Fruit fly (Drosophila melanogaster) whole organism, embryonic: ENCODE results near the gene Iyd.
A peak's percentile ranks its signal among the peaks of the same experiment; 100 is the strongest.

Experiments
- Abd-B ChIP-seq: fragments of 200-800 bp; sonication (Bioruptor generic); optimal IDR thresholded peaks from 2 replicates; lab custom pipeline; 2018; ENCODE audit warnings: missing biosample characterization, mild to moderate bottlenecking, missing genetic modification characterization, moderate library complexity
- Aef1 ChIP-seq: fragments of 200-800 bp; sonication (Bioruptor generic); IDR thresholded peaks from 3 replicates; pipeline ENCODE4 v1.3.6; 2022; ENCODE audit warnings: missing biosample characterization, missing genetic modification characterization
- BEAF-32 ChIP-seq: fragments of 200-800 bp; sonication (Bioruptor generic); optimal IDR thresholded peaks from 3 replicates; lab custom pipeline; 2017; ENCODE audit warnings: missing biosample characterization, missing genetic modification characterization, mild to moderate bottlenecking, moderate library complexity, missing genetic modification reagents
- Bdp1 ChIP-seq: fragments of 200-800 bp; sonication (Bioruptor generic); optimal IDR thresholded peaks from 3 replicates; lab custom pipeline; 2016; ENCODE audit warnings: missing biosample characterization, missing genetic modification characterization
- Bteb2 ChIP-seq: fragments of 200-800 bp; sonication (Bioruptor generic); optimal IDR thresholded peaks from 2 replicates; lab custom pipeline; 2016; ENCODE audit warnings: missing biosample characterization, missing genetic modification characterization
- CG10959 ChIP-seq: fragments of 200-800 bp; sonication (Bioruptor generic); IDR thresholded peaks from 2 replicates; pipeline ENCODE4 v1.3.6; 2022; ENCODE audit warnings: missing biosample characterization, missing genetic modification characterization
- CG10979 ChIP-seq: fragments of 200-800 bp; sonication (Bioruptor generic); optimal IDR thresholded peaks from 2 replicates; lab custom pipeline; 2018; ENCODE audit warnings: missing biosample characterization, mild to moderate bottlenecking, missing genetic modification characterization, moderate library complexity
- CG11093 ChIP-seq: fragments of 200-800 bp; sonication (Bioruptor generic); IDR thresholded peaks from 3 replicates; pipeline ENCODE4 v1.3.6; 2022; ENCODE audit warnings: missing biosample characterization, missing genetic modification characterization
- CG11456 ChIP-seq: fragments of 200-800 bp; sonication (Bioruptor generic); IDR thresholded peaks from 3 replicates; pipeline ENCODE4 v1.3.6; 2022; ENCODE audit warnings: missing biosample characterization, missing genetic modification characterization
- CG1647 ChIP-seq: fragments of 200-800 bp; sonication (Bioruptor generic); optimal IDR thresholded peaks from 3 replicates; lab custom pipeline; 2016; ENCODE audit warnings: missing biosample characterization, missing genetic modification characterization
- CG16863 ChIP-seq: fragments of 200-800 bp; sonication (Bioruptor generic); optimal IDR thresholded peaks from 3 replicates; lab custom pipeline; 2016; ENCODE audit warnings: missing biosample characterization, missing genetic modification characterization
- CG17612 ChIP-seq: fragments of 200-800 bp; sonication (Bioruptor generic); IDR thresholded peaks from 2 replicates; pipeline ENCODE4 v1.3.6; 2022; ENCODE audit warnings: missing biosample characterization, missing genetic modification characterization
- CG17912 ChIP-seq: fragments of 200-800 bp; sonication (Bioruptor generic); optimal IDR thresholded peaks from 2 replicates; lab custom pipeline; 2018; ENCODE audit warnings: missing biosample characterization, mild to moderate bottlenecking, missing genetic modification characterization
- CG2116 ChIP-seq: fragments of 200-800 bp; sonication (Bioruptor generic); optimal IDR thresholded peaks from 3 replicates; lab custom pipeline; 2018; ENCODE audit warnings: missing biosample characterization, mild to moderate bottlenecking, missing genetic modification characterization
- CG30020 ChIP-seq: fragments of 200-800 bp; optimal IDR thresholded peaks from 2 replicates; lab custom pipeline; 2019; ENCODE audit warnings: missing biosample characterization, mild to moderate bottlenecking, missing genetic modification characterization, moderate library complexity
- CG32532 ChIP-seq: fragments of 200-800 bp; sonication (Bioruptor generic); IDR thresholded peaks from 2 replicates; pipeline ENCODE4 v1.3.6; 2022; ENCODE audit warnings: missing biosample characterization, missing genetic modification characterization
- CG34422 ChIP-seq: fragments of 200-800 bp; sonication (Bioruptor generic); IDR thresholded peaks from 3 replicates; pipeline ENCODE4 v1.3.6; 2022; ENCODE audit warnings: missing biosample characterization, missing genetic modification characterization
- CG7928 ChIP-seq: fragments of 200-800 bp; sonication (Bioruptor generic); optimal IDR thresholded peaks from 2 replicates; lab custom pipeline; 2017; ENCODE audit warnings: missing biosample characterization, mild to moderate bottlenecking, missing genetic modification characterization
- CG8359 ChIP-seq: fragments of 200-800 bp; sonication (Bioruptor generic); optimal IDR thresholded peaks from 2 replicates; lab custom pipeline; 2017; ENCODE audit warnings: missing biosample characterization, mild to moderate bottlenecking, missing genetic modification characterization, borderline replicate concordance
- CG8388 ChIP-seq: fragments of 200-800 bp; sonication (Bioruptor generic); optimal IDR thresholded peaks from 2 replicates; lab custom pipeline; 2019; ENCODE audit warnings: missing biosample characterization, mild to moderate bottlenecking, missing genetic modification characterization, moderate library complexity
- CG9215 ChIP-seq: fragments of 200-800 bp; sonication (Bioruptor generic); IDR thresholded peaks from 2 replicates; pipeline ENCODE4 v1.3.6; 2022; ENCODE audit warnings: missing biosample characterization, missing genetic modification characterization
- CG9437 ChIP-seq: fragments of 200-800 bp; sonication (Bioruptor generic); optimal IDR thresholded peaks from 2 replicates; lab custom pipeline; 2018; ENCODE audit warnings: missing biosample characterization, mild to moderate bottlenecking, missing genetic modification characterization
- CrebB ChIP-seq: fragments of 200-800 bp; sonication (Bioruptor generic); optimal IDR thresholded peaks from 3 replicates; lab custom pipeline; 2018; ENCODE audit warnings: missing biosample characterization, mild to moderate bottlenecking, missing genetic modification characterization
- Dad ChIP-seq: fragments of 200-800 bp; sonication (Bioruptor generic); optimal IDR thresholded peaks from 3 replicates; lab custom pipeline; 2016; ENCODE audit warnings: missing biosample characterization, missing genetic modification characterization
- H15 ChIP-seq: fragments of 200-800 bp; sonication (Bioruptor generic); IDR thresholded peaks from 3 replicates; pipeline ENCODE4 v1.3.6; 2022; ENCODE audit warnings: missing biosample characterization, missing genetic modification characterization
- HLHmδ ChIP-seq: fragments of 200-800 bp; sonication (Bioruptor generic); optimal IDR thresholded peaks from 2 replicates; lab custom pipeline; 2018; ENCODE audit warnings: missing biosample characterization, mild to moderate bottlenecking, missing genetic modification characterization, moderate library complexity
- Lhr ChIP-seq: fragments of 200-800 bp; sonication (Bioruptor generic); optimal IDR thresholded peaks from 3 replicates; lab custom pipeline; 2017; ENCODE audit warnings: mild to moderate bottlenecking, missing biosample characterization, missing genetic modification reagents, missing genetic modification characterization
- Meics ChIP-seq: fragments of 200-800 bp; sonication (Bioruptor generic); optimal IDR thresholded peaks from 2 replicates; lab custom pipeline; 2017; ENCODE audit warnings: missing biosample characterization, mild to moderate bottlenecking, missing genetic modification characterization
- Rfx ChIP-seq: fragments of 200-800 bp; sonication (Bioruptor generic); IDR thresholded peaks from 2 replicates; pipeline ENCODE4 v1.3.6; 2022; ENCODE audit warnings: missing biosample characterization, missing genetic modification characterization
- Tbp ChIP-seq: fragments of >200 bp; optimal IDR thresholded peaks from 2 replicates; lab custom pipeline; 2018; ENCODE audit warnings: missing biosample characterization, missing genetic modification characterization
- Trl ChIP-seq, 3 experiments: fragments of >200 bp in 2 of 3; fragments of 200-800 bp in 1 of 3; sonication (Bioruptor generic) in 1 of 3; optimal IDR thresholded peaks; 2 replicates in 1 of 3; 3 replicates in 2 of 3; lab custom pipeline; 2016 to 2017; ENCODE audit warnings: missing biosample characterization in 1 of 3, missing genetic modification characterization in 1 of 3
- amos ChIP-seq: fragments of 200-800 bp; sonication (Bioruptor generic); IDR thresholded peaks from 2 replicates; pipeline ENCODE4 v1.3.6; 2022; ENCODE audit warnings: missing biosample characterization, missing genetic modification characterization; ENCODE audit not compliant: partially characterized antibody
- dpn ChIP-seq, 2 experiments: fragments of 200-800 bp; sonication (Bioruptor generic); optimal IDR thresholded peaks; 3 replicates each; lab custom pipeline; 2016; ENCODE audit warnings: missing biosample characterization in 2 of 2, missing genetic modification characterization in 2 of 2
- dysf ChIP-seq: fragments of 200-800 bp; sonication (Bioruptor generic); IDR thresholded peaks from 3 replicates; pipeline ENCODE4 v1.3.6; 2022; ENCODE audit warnings: missing biosample characterization, missing genetic modification characterization
- ewg ChIP-seq: fragments of 200-800 bp; sonication (Bioruptor generic); optimal IDR thresholded peaks from 3 replicates; lab custom pipeline; 2017; ENCODE audit warnings: mild to moderate bottlenecking, missing biosample characterization, missing genetic modification reagents, missing genetic modification characterization
- fd64A ChIP-seq: fragments of 200-800 bp; sonication (Bioruptor generic); optimal IDR thresholded peaks from 3 replicates; lab custom pipeline; 2018; ENCODE audit warnings: missing biosample characterization, mild to moderate bottlenecking, missing genetic modification characterization
- ftz-f1 ChIP-seq: fragments of 200-800 bp; sonication (Bioruptor generic); optimal IDR thresholded peaks from 2 replicates; lab custom pipeline; 2016; ENCODE audit warnings: missing biosample characterization, missing genetic modification characterization
- gro ChIP-seq: fragments of 200-800 bp; sonication (Bioruptor generic); optimal IDR thresholded peaks from 2 replicates; lab custom pipeline; 2016; ENCODE audit warnings: missing biosample characterization, missing genetic modification characterization
- ham ChIP-seq: fragments of 200-800 bp; sonication (Bioruptor generic); IDR thresholded peaks from 2 replicates; pipeline ENCODE4 v1.3.6; 2022; ENCODE audit warnings: missing biosample characterization, missing genetic modification characterization
- mld ChIP-seq: fragments of 200-800 bp; sonication (Bioruptor generic); IDR thresholded peaks from 3 replicates; pipeline ENCODE4 v1.3.6; 2022; ENCODE audit warnings: missing biosample characterization, missing genetic modification characterization; ENCODE audit not compliant: partially characterized antibody
- oc ChIP-seq: fragments of 200-800 bp; sonication (Bioruptor generic); optimal IDR thresholded peaks from 2 replicates; lab custom pipeline; 2018; ENCODE audit warnings: missing biosample characterization, mild to moderate bottlenecking, missing genetic modification characterization, moderate library complexity
- p53 ChIP-seq: fragments of 200-800 bp; sonication (Bioruptor generic); optimal IDR thresholded peaks from 2 replicates; lab custom pipeline; 2016; ENCODE audit warnings: missing biosample characterization, missing genetic modification characterization
- pros ChIP-seq: fragments of 200-800 bp; sonication (Bioruptor generic); optimal IDR thresholded peaks from 3 replicates; lab custom pipeline; 2019; ENCODE audit warnings: missing biosample characterization, mild to moderate bottlenecking, missing genetic modification characterization, moderate library complexity
- sd ChIP-seq: fragments of 200-800 bp; sonication (Bioruptor generic); optimal IDR thresholded peaks from 3 replicates; lab custom pipeline; 2018; ENCODE audit warnings: missing biosample characterization, mild to moderate bottlenecking, missing genetic modification characterization, moderate library complexity
- sob ChIP-seq: fragments of 200-800 bp; sonication (Bioruptor generic); IDR thresholded peaks from 2 replicates; pipeline ENCODE4 v1.3.6; 2022; ENCODE audit warnings: missing biosample characterization, missing genetic modification characterization
- sr ChIP-seq: fragments of 200-800 bp; sonication (Bioruptor generic); IDR thresholded peaks from 3 replicates; pipeline ENCODE4 v1.3.6; 2022; ENCODE audit warnings: missing biosample characterization, missing genetic modification characterization
- tin ChIP-seq: fragments of 200-800 bp; sonication (Bioruptor generic); optimal IDR thresholded peaks from 3 replicates; lab custom pipeline; 2016; ENCODE audit warnings: missing biosample characterization, missing genetic modification characterization
- tx ChIP-seq: fragments of 200-800 bp; sonication (Bioruptor generic); optimal IDR thresholded peaks from 2 replicates; lab custom pipeline; 2016; ENCODE audit warnings: missing biosample characterization, missing genetic modification characterization
- yki ChIP-seq: fragments of >200 bp; optimal IDR thresholded peaks from 3 replicates; lab custom pipeline; 2018
- zen2 ChIP-seq: fragments of 200-800 bp; sonication (Bioruptor generic); IDR thresholded peaks from 3 replicates; pipeline ENCODE4 v1.3.6; 2022; ENCODE audit warnings: missing biosample characterization, missing genetic modification characterization; ENCODE audit not compliant: partially characterized antibody

Iyd gene

DNA sequence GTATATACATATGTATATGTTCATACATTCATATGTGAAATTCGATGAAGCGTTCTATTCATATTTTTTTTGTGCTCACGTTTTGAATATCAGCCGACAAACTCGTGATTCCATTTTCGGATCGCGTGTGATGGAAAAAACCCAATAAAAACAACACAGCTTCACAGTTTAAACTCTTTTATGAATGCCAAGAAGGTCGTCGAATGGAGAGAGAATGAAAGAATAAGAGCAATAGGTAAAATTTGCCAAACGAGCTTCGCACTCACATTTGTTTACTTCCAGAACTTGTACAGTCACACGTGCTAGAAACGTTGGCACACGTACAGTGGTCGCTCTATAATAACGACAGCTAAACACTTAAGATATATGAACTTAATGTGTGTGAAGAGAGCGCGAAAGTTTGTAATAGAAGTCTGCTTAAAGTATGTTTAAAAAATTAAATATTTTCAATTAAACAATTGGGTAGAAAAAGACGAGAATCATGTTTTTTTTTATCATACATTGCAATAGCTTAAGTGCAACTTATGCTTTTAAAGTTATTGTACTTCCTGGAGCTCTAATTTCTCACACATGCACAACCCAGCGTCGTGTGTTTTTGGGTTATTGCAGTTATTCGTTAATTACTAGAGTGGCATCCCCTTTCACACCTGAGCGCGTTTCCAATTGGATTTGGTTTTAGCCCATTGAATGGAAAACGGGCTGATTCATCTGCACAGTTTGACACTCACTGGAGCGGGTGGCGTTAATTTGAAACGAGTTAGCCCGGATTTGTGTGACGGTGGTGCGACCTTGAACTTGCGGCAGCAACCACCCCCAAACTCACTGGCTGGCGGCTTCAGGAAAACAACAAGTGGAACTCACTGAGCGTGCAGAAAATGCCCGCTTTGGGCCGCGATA is 29.8 kb upstream of the Iyd start (continued):
- TF ChIP-seq Trl (optimal IDR thresholded peaks at IDR 0.05; lab: Kevin White, UChicago) (no peak), Trl (GFP tag; optimal IDR thresholded peaks at IDR 0.05; lab: Kevin White, UChicago) (no peak), sr (GFP tag; lab: Robert Waterston, UW) (no peak), Bteb2 (GFP tag; lab: Kevin White, UChicago) (no peak), CG11093 (GFP tag; lab: Robert Waterston, UW) (no peak), zen2 (no peak), CrebB (tag; lab: Kevin White, UChicago) (no peak), CG11456 (GFP tag; lab: Robert Waterston, UW) (no peak), Dad (GFP tag; lab: Kevin White, UChicago) (no peak), Aef1 (no peak), gro (GFP tag; lab: Kevin White, UChicago) (no peak), dpn (GFP tag; optimal IDR thresholded peaks at IDR 0.05; lab: Kevin White, UChicago) (no peak), H15 (GFP tag; lab: Robert Waterston, UW) (no peak), CG2116 (GFP tag; lab: Kevin White, UChicago) (no peak), amos (no peak), ftz-f1 (GFP tag; lab: Kevin White, UChicago) (no peak), mld (GFP tag; lab: Robert Waterston, UW) (no peak), CG1647 (GFP tag; lab: Kevin White, UChicago) (no peak), Meics (GFP tag; lab: Kevin White, UChicago) (peak; percentile 26), ham (no peak), CG32532 (GFP tag; lab: Robert Waterston, UW) (peak; percentile 54), Lhr (GFP tag; lab: Kevin White, UChicago) (no peak), ewg (no peak), Tbp (GFP tag; lab: Kevin White, UChicago) (no peak), CG10979 (tag; lab: Kevin White, UChicago) (peak; percentile 10), Abd-B (GFP tag; lab: Kevin White, UChicago) (no peak), CG30020 (tag; lab: Kevin White, UChicago) (no peak), CG8359 (GFP tag; lab: Kevin White, UChicago) (no peak), fd64A (no peak), HLHmδ (GFP tag; lab: Kevin White, UChicago) (no peak), CG10959 (no peak), CG17912 (GFP tag; lab: Kevin White, UChicago) (no peak), CG34422 (GFP tag; lab: Robert Waterston, UW) (no peak), tx (no peak), CG8388 (GFP tag; lab: Kevin White, UChicago) (no peak), dysf (GFP tag; lab: Robert Waterston, UW) (0 out of 3 replicates have a peak, but pooled peaks have one; percentile 29), sob (GFP tag; lab: Robert Waterston, UW) (no peak), pros (no peak), tin (GFP tag; lab: Kevin White, UChicago) (no peak), Rfx (GFP tag; lab: Robert Waterston, UW) (no peak), BEAF-32 (no peak), sd (no peak), p53 (GFP tag; lab: Kevin White, UChicago) (no peak), CG9437 (no peak), yki (lab: Kevin White, UChicago) (no peak), CG16863 (GFP tag; lab: Kevin White, UChicago) (no peak), oc (tag; lab: Kevin White, UChicago) (no peak), CG7928 (no peak), Bdp1 (no peak), CG9215 (GFP tag; lab: Robert Waterston, UW) (no peak), CG17612 (GFP tag; lab: Robert Waterston, UW) (no peak)
